Worm (Caenorhabditis elegans): ENCODE data around the gene hpo-40.

Gene hpo-40

ce11 chrV:10221317-10221716 lies 8.6 kb downstream of the hpo-40 start, which contains the start of the genes fipr-5 and fipr-9:
TSS of gene fipr-5 (minus strand) at chrV:10221417.
TSS of gene fipr-9 (plus strand) at chrV:10221662.
- no peak for TF ChIP-seq pbrm-1 (GFP tag; IDR thresholded peaks at IDR 0.05)
- TF ChIP-seq sea-2 (GFP tag; IDR thresholded peaks at IDR 0.05): no peak
- TF ChIP-seq ccch-3 (GFP tag; optimal IDR thresholded peaks at IDR 0.05): no peak
- no peak for TF ChIP-seq Y79H2A.3 (GFP tag; conservative IDR thresholded peaks at IDR 0.05)
- TF ChIP-seq nhr-90 (tag; optimal IDR thresholded peaks at IDR 0.05): no peak
- no peak for TF ChIP-seq K11D2.4 (GFP tag; IDR thresholded peaks at IDR 0.05)
- TF ChIP-seq lin-40 (tag; optimal IDR thresholded peaks at IDR 0.05): no peak
- TF ChIP-seq nhr-80 (tag; optimal IDR thresholded peaks at IDR 0.05): no peak
- no peak for TF ChIP-seq somi-1 (GFP tag; optimal IDR thresholded peaks at IDR 0.05)
- TF ChIP-seq nhr-27 (tag; optimal IDR thresholded peaks at IDR 0.05): no peak
- no peak for TF ChIP-seq chd-7 (tag; optimal IDR thresholded peaks at IDR 0.05)
- TF ChIP-seq T26A5.8 (tag; optimal IDR thresholded peaks at IDR 0.05): no peak
- TF ChIP-seq dpl-1 (GFP tag; optimal IDR thresholded peaks at IDR 0.05): no peak
- no peak for TF ChIP-seq aptf-3 (GFP tag; IDR thresholded peaks at IDR 0.05)
- TF ChIP-seq hlh-12 (tag; optimal IDR thresholded peaks at IDR 0.05): no peak
- no peak for TF ChIP-seq gei-17 (GFP tag; optimal IDR thresholded peaks at IDR 0.05)
- no peak for TF ChIP-seq mel-28 (tag; optimal IDR thresholded peaks at IDR 0.05; ENCODE audit: borderline replicate concordance)
- TF ChIP-seq Y56A3A.18 (GFP tag; IDR thresholded peaks at IDR 0.05): no peak
- TF ChIP-seq madf-8 (GFP tag; conservative IDR thresholded peaks at IDR 0.05): no peak
- no peak for TF ChIP-seq attf-3 (GFP tag; conservative IDR thresholded peaks at IDR 0.05)

- no peak for TF ChIP-seq nfyb-1 (GFP tag; IDR thresholded peaks at IDR 0.05)
These were observed 9.3 kb downstream of the hpo-40 start, which contains the start of gene C12D8.20 for ce11 chrV:10222007-10222406. TSS of gene C12D8.20 (plus strand) at chrV:10222307.

ce11 chrV:10224619-10225018 lies 11.9 kb downstream of the hpo-40 start:
- peak; percentile 62 for TF ChIP-seq nhr-80 (tag; optimal IDR thresholded peaks at IDR 0.05)
- no peak for TF ChIP-seq ztf-6 (GFP tag; IDR thresholded peaks at IDR 0.05)

- TF ChIP-seq unc-62 (GFP tag; optimal IDR thresholded peaks at IDR 0.05) (no peak), D2030.7 (GFP tag; IDR thresholded peaks at IDR 0.05) (no peak), C06A6.2 (GFP tag; conservative IDR thresholded peaks at IDR 0.05) (no peak), nhr-80 (tag; optimal IDR thresholded peaks at IDR 0.05) (peak; percentile 45)
These were observed 12.9 kb downstream of the hpo-40 start, which contains the start of gene daf-36 for ce11 chrV:10225610-10226009. TSS of gene daf-36 (minus strand) at chrV:10225710.

- TF ChIP-seq snpc-3.4 (tag; optimal IDR thresholded peaks at IDR 0.05) (no peak), fkh-3 (tag; optimal IDR thresholded peaks at IDR 0.05) (no peak), nhr-80 (tag; optimal IDR thresholded peaks at IDR 0.05) (no peak), attf-3 (GFP tag; conservative IDR thresholded peaks at IDR 0.05) (no peak), nfyb-1 (GFP tag; IDR thresholded peaks at IDR 0.05) (no peak), mcd-1 (GFP tag; IDR thresholded peaks at IDR 0.05) (no peak), let-526 (GFP tag; IDR thresholded peaks at IDR 0.05) (no peak), nfya-2 (GFP tag; IDR thresholded peaks at IDR 0.05) (no peak), dpff-1 (tag; optimal IDR thresholded peaks at IDR 0.05) (no peak), snpc-4 (GFP tag; optimal IDR thresholded peaks at IDR 0.05) (no peak), snpc-4 (tag; optimal IDR thresholded peaks at IDR 0.05) (no peak), attf-5 (GFP tag; optimal IDR thresholded peaks at IDR 0.05) (no peak)
These were observed 14.6 kb downstream of the hpo-40 start, which contains the start of gene ttr-19 for ce11 chrV:10227333-10227732. TSS of gene ttr-19 (minus strand) at chrV:10227433.

All from whole organism, young adult.